Fruit fly (Drosophila melanogaster) whole organism, wandering third instar larva: ENCODE measurements around the gene CG18135.
A peak's percentile ranks its signal among the peaks of the same experiment; 100 is the strongest.

ENCODE experiments used
- Abd-B ChIP-seq: fragments of >200 bp; optimal IDR thresholded peaks from 2 replicates; lab custom pipeline; 2017; ENCODE audit warnings: missing biosample characterization, missing genetic modification characterization
- CG32264 ChIP-seq: fragments of 200-800 bp; sonication (Bioruptor generic); optimal IDR thresholded peaks from 2 replicates; lab custom pipeline; 2016; ENCODE audit warnings: missing biosample characterization, missing genetic modification characterization
- CG9705 ChIP-seq: fragments of 200-800 bp; sonication (Bioruptor generic); optimal IDR thresholded peaks from 2 replicates; lab custom pipeline; 2018; ENCODE audit warnings: missing biosample characterization, mild to moderate bottlenecking, missing genetic modification characterization
- CrebA ChIP-seq: fragments of 200-800 bp; sonication (Bioruptor generic); optimal IDR thresholded peaks from 2 replicates; lab custom pipeline; 2016; ENCODE audit warnings: missing biosample characterization, mild to moderate bottlenecking, missing genetic modification characterization, borderline replicate concordance
- Dfd ChIP-seq: fragments of >200 bp; optimal IDR thresholded peaks from 2 replicates; lab custom pipeline; 2017; ENCODE audit warnings: missing biosample characterization, missing genetic modification characterization
- Dif ChIP-seq: fragments of 200-275, 200-300 bp; sonication (Bioruptor generic); optimal IDR thresholded peaks from 2 replicates; lab custom pipeline; 2018; ENCODE audit warnings: missing biosample characterization, missing genetic modification characterization; ENCODE audit not compliant: partially characterized antibody
- GATAd ChIP-seq: sonication (Bioruptor generic); optimal IDR thresholded peaks from 2 replicates; lab custom pipeline; 2016; ENCODE audit warnings: missing biosample characterization, missing genetic modification characterization
- HLH106 ChIP-seq: fragments of 200-800 bp; optimal IDR thresholded peaks from 3 replicates; lab custom pipeline; 2019; ENCODE audit warnings: missing biosample characterization, mild to moderate bottlenecking, missing genetic modification characterization, moderate library complexity
- Hnf4 ChIP-seq: fragments of 200-800 bp; sonication (Bioruptor generic); optimal IDR thresholded peaks from 2 replicates; lab custom pipeline; 2016; ENCODE audit warnings: missing biosample characterization, mild to moderate bottlenecking, missing genetic modification characterization
- Hr78 ChIP-seq: fragments of >200 bp; optimal IDR thresholded peaks from 2 replicates; lab custom pipeline; 2017; ENCODE audit warnings: missing biosample characterization, missing genetic modification characterization
- Hr83 ChIP-seq: fragments of 200-300 bp; sonication (Bioruptor generic); optimal IDR thresholded peaks from 2 replicates; lab custom pipeline; 2016; ENCODE audit warnings: missing biosample characterization, mild to moderate bottlenecking, missing genetic modification characterization, moderate library complexity; ENCODE audit not compliant: poor library complexity, severe bottlenecking
- Jra ChIP-seq: sonication (Bioruptor generic); optimal IDR thresholded peaks from 2 replicates; lab custom pipeline; 2016; ENCODE audit warnings: missing biosample characterization, missing genetic modification characterization
- Mio ChIP-seq: sonication (Bioruptor generic); optimal IDR thresholded peaks from 2 replicates; lab custom pipeline; 2016; ENCODE audit warnings: missing biosample characterization, missing genetic modification characterization
- Myc ChIP-seq: fragments of >200 bp; optimal IDR thresholded peaks from 2 replicates; lab custom pipeline; 2017
- N ChIP-seq: fragments of >200 bp; optimal IDR thresholded peaks from 2 replicates; lab custom pipeline; 2018; ENCODE audit warnings: missing biosample characterization, missing external identifiers, missing genetic modification characterization
- OdsH ChIP-seq: fragments of 200-800 bp; sonication (Bioruptor generic); optimal IDR thresholded peaks from 2 replicates; lab custom pipeline; 2016; ENCODE audit warnings: missing biosample characterization, mild to moderate bottlenecking, missing genetic modification characterization
- Rel ChIP-seq, 2 experiments: fragments of 200-800 bp; sonication (Bioruptor generic) in 1 of 2; optimal IDR thresholded peaks; 2 replicates in 1 of 2; 3 replicates in 1 of 2; lab custom pipeline; 2016 to 2019; ENCODE audit warnings: mild to moderate bottlenecking in 2 of 2, missing biosample characterization in 2 of 2, missing genetic modification characterization in 2 of 2, moderate library complexity in 1 of 2
- Sp1 ChIP-seq: fragments of 200-800 bp; sonication (Bioruptor generic); optimal IDR thresholded peaks from 3 replicates; lab custom pipeline; 2019; ENCODE audit warnings: missing biosample characterization, mild to moderate bottlenecking, missing genetic modification characterization, moderate library complexity
- Vsx2 ChIP-seq: fragments of 200-300, 225-300 bp; sonication (Bioruptor generic); optimal IDR thresholded peaks from 2 replicates; lab custom pipeline; 2018; ENCODE audit warnings: missing biosample characterization, missing genetic modification characterization; ENCODE audit not compliant: partially characterized antibody
- br ChIP-seq: fragments of 200-800 bp; sonication (Bioruptor generic); optimal IDR thresholded peaks from 2 replicates; lab custom pipeline; 2016; ENCODE audit warnings: missing biosample characterization, missing genetic modification characterization
- brk ChIP-seq: fragments of 200-800 bp; sonication (Bioruptor generic); optimal IDR thresholded peaks from 2 replicates; lab custom pipeline; 2016; ENCODE audit warnings: missing biosample characterization, mild to moderate bottlenecking, missing genetic modification characterization
- dl ChIP-seq, 2 experiments: fragments of 175-275, 200-275 bp in 1 of 2; fragments of 200-275 bp in 1 of 2; sonication (Bioruptor generic); optimal IDR thresholded peaks; lab custom pipeline; 2018; ENCODE audit warnings: mild to moderate bottlenecking in 2 of 2, missing biosample characterization in 2 of 2, missing genetic modification characterization in 2 of 2, moderate library complexity in 2 of 2; ENCODE audit not compliant: partially characterized antibody in 2 of 2, insufficient read depth in 1 of 2
- dmrt93B ChIP-seq: fragments of 200-800 bp; sonication (Bioruptor generic); optimal IDR thresholded peaks from 2 replicates; lab custom pipeline; 2018; ENCODE audit warnings: missing biosample characterization, mild to moderate bottlenecking, missing genetic modification characterization
- dsf ChIP-seq: sonication (Bioruptor generic); optimal IDR thresholded peaks from 2 replicates; lab custom pipeline; 2016; ENCODE audit warnings: missing biosample characterization, missing genetic modification characterization, borderline replicate concordance
- ey ChIP-seq: fragments of 200-800 bp; sonication (Bioruptor generic); optimal IDR thresholded peaks from 2 replicates; lab custom pipeline; 2016; ENCODE audit warnings: missing biosample characterization, missing genetic modification characterization
- foxo ChIP-seq, 2 experiments: fragments of 200-800 bp; sonication (Bioruptor generic); optimal IDR thresholded peaks; 2 replicates in 1 of 2; 3 replicates in 1 of 2; lab custom pipeline; 2016 to 2017; ENCODE audit warnings: missing biosample characterization in 2 of 2, missing genetic modification characterization in 2 of 2
- fru ChIP-seq: fragments of 200-800 bp; sonication (Bioruptor generic); optimal IDR thresholded peaks from 3 replicates; lab custom pipeline; 2016; ENCODE audit warnings: missing biosample characterization, mild to moderate bottlenecking, missing genetic modification characterization
- h ChIP-seq: fragments of 200-800 bp; sonication (Bioruptor generic); optimal IDR thresholded peaks from 3 replicates; lab custom pipeline; 2016; ENCODE audit warnings: missing biosample characterization, mild to moderate bottlenecking, missing genetic modification characterization
- jim ChIP-seq: fragments of 175-275, 200-325 bp; sonication (Bioruptor generic); optimal IDR thresholded peaks from 2 replicates; lab custom pipeline; 2016; ENCODE audit warnings: missing biosample characterization, mild to moderate bottlenecking, missing genetic modification characterization
- lola ChIP-seq: fragments of >200 bp; optimal IDR thresholded peaks from 2 replicates; lab custom pipeline; 2017; ENCODE audit warnings: missing biosample characterization, missing genetic modification characterization
- pan ChIP-seq: fragments of >200 bp; optimal IDR thresholded peaks from 2 replicates; lab custom pipeline; 2017
- psq ChIP-seq: fragments of 200-800 bp; sonication (Bioruptor generic); optimal IDR thresholded peaks from 3 replicates; lab custom pipeline; 2017; ENCODE audit warnings: missing biosample characterization, mild to moderate bottlenecking, missing genetic modification characterization, moderate library complexity
- rgr ChIP-seq: fragments of 200-800 bp; sonication (Bioruptor generic); optimal IDR thresholded peaks from 3 replicates; lab custom pipeline; 2016; ENCODE audit warnings: missing biosample characterization, mild to moderate bottlenecking, missing genetic modification characterization
- sage ChIP-seq: fragments of 200-800 bp; sonication (Bioruptor generic); optimal IDR thresholded peaks from 2 replicates; lab custom pipeline; 2016; ENCODE audit warnings: missing biosample characterization, mild to moderate bottlenecking, missing genetic modification characterization
- sv ChIP-seq: fragments of 200-800 bp; sonication (Bioruptor generic); optimal IDR thresholded peaks from 3 replicates; lab custom pipeline; 2016; ENCODE audit warnings: missing biosample characterization, missing genetic modification characterization
- tai ChIP-seq: sonication (Bioruptor generic); optimal IDR thresholded peaks from 2 replicates; lab custom pipeline; 2016; ENCODE audit warnings: missing biosample characterization, missing genetic modification characterization
- usp ChIP-seq: fragments of >200 bp; optimal IDR thresholded peaks from 2 replicates; lab custom pipeline; 2017; ENCODE audit warnings: missing biosample characterization, missing genetic modification characterization
- woc ChIP-seq: sonication (Bioruptor generic); optimal IDR thresholded peaks from 2 replicates; lab custom pipeline; 2016; ENCODE audit warnings: missing biosample characterization, mild to moderate bottlenecking, missing genetic modification characterization

CG18135 gene

dm6 chr3L:19042501-19042900 is 44.4 kb upstream of the CG18135 start (continued):
- TF ChIP-seq br (peak; percentile 72), Abd-B (no peak), Dfd (GFP tag; lab: Kevin White, UChicago) (no peak), jim (GFP tag; lab: Kevin White, UChicago) (no peak), Dif (GFP tag; lab: Kevin White, UChicago) (no peak)

- no peak for TF ChIP-seq dsf (GFP tag; lab: Kevin White, UChicago)
- no peak for TF ChIP-seq usp
- TF ChIP-seq rgr (GFP tag; lab: Kevin White, UChicago) = peak; percentile 58
- no peak for TF ChIP-seq dl (GFP tag; optimal IDR thresholded peaks at IDR 0.05; lab: Kevin White, UChicago; ENCODE audit: insufficient read depth in 1 of 2, partially characterized antibody in 2 of 2)
- no peak for TF ChIP-seq Jra (GFP tag; lab: Kevin White, UChicago)
- peak; percentile 20 for TF ChIP-seq sv (GFP tag; lab: Kevin White, UChicago)
- peak; percentile 3 for TF ChIP-seq brk (GFP tag; lab: Kevin White, UChicago)
- no peak for TF ChIP-seq CrebA
- TF ChIP-seq Dif (GFP tag; lab: Kevin White, UChicago) = peak; percentile 29
- TF ChIP-seq tai (GFP tag; lab: Kevin White, UChicago) = peak; percentile 63
- peak in 1 of 2 experiments; percentile 79 for TF ChIP-seq foxo (GFP tag; optimal IDR thresholded peaks at IDR 0.05; lab: Kevin White, UChicago)
- TF ChIP-seq Rel (GFP tag; optimal IDR thresholded peaks at IDR 0.05; lab: Kevin White, UChicago) = peak; percentile 62
- no peak for TF ChIP-seq Rel (tag; optimal IDR thresholded peaks at IDR 0.05; lab: Kevin White, UChicago)
- TF ChIP-seq jim (GFP tag; lab: Kevin White, UChicago) = no peak
- no peak for TF ChIP-seq Mio (GFP tag; lab: Kevin White, UChicago)
- TF ChIP-seq dmrt93B (GFP tag; lab: Kevin White, UChicago) = peak; percentile 56
- peak; percentile 31 for TF ChIP-seq CG32264 (GFP tag; lab: Kevin White, UChicago)
- TF ChIP-seq Hnf4 = peak; percentile 23
- peak; percentile 27 for TF ChIP-seq Hr83
- no peak for TF ChIP-seq Myc
- TF ChIP-seq lola = no peak
- no peak for TF ChIP-seq Abd-B
- TF ChIP-seq HLH106 (tag; lab: Kevin White, UChicago) = peak; percentile 74
- peak; percentile 72 for TF ChIP-seq ey (GFP tag; lab: Kevin White, UChicago)
- peak; percentile 86 for TF ChIP-seq psq (GFP tag; lab: Kevin White, UChicago)
- TF ChIP-seq woc = peak; percentile 72
- peak; percentile 72 for TF ChIP-seq br
- TF ChIP-seq Vsx2 = no peak
- no peak for TF ChIP-seq Hr78 (GFP tag; lab: Kevin White, UChicago)
- peak; percentile 13 for TF ChIP-seq CG9705 (GFP tag; lab: Kevin White, UChicago)
- TF ChIP-seq fru (GFP tag; lab: Kevin White, UChicago) = peak; percentile 84
- TF ChIP-seq GATAd = no peak
- no peak for TF ChIP-seq pan (lab: Kevin White, UChicago)
- TF ChIP-seq OdsH (GFP tag; lab: Kevin White, UChicago) = peak; percentile 84
- TF ChIP-seq h (GFP tag; lab: Kevin White, UChicago) = peak; percentile 83
- peak; percentile 79 for TF ChIP-seq Sp1 (GFP tag; lab: Kevin White, UChicago)
- no peak for TF ChIP-seq Dfd (GFP tag; lab: Kevin White, UChicago)
- TF ChIP-seq N = no peak
- peak; percentile 70 for TF ChIP-seq sage (GFP tag; lab: Kevin White, UChicago)
Measured at dm6 chr3L:19041665-19042385, 43.7 kb upstream of the CG18135 start.

DNA sequence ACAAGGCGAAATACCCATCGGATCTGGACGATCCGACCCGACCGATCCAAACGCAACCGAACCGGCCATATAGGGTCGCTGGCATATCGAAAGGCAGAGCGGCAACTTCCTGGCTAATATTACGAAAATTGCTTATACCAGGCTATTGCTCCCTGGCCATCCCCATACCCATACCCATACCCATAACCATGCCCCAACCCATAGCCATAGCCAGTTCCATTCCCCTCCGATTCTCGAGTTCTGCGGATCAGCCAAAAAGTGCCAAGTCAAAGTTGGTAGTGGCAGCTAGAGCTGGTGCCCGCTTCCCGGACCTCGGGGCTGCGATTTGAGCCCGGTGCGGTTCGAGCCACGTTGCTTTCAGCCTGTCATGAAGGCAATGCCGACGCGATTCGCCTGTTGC is 43.1 kb upstream of the CG18135 start:
- TF ChIP-seq Vsx2 (peak; percentile 73), brk (GFP tag; lab: Kevin White, UChicago) (no peak), CrebA (peak; percentile 23), psq (GFP tag; lab: Kevin White, UChicago) (no peak), HLH106 (tag; lab: Kevin White, UChicago) (no peak), rgr (GFP tag; lab: Kevin White, UChicago) (no peak), dl (GFP tag; optimal IDR thresholded peaks at IDR 0.05; lab: Kevin White, UChicago; ENCODE audit: insufficient read depth in 1 of 2, partially characterized antibody in 2 of 2) (peak in 1 of 2 experiments; percentile 41)
